Worm (Caenorhabditis elegans) whole organism, late embryonic: ENCODE data around the gene prx-14.

Experiments used
- ama-1 ChIP-seq: fragments of 150-350 bp; optimal IDR thresholded peaks from 2 replicates; lab custom pipeline; 2014
- ceh-31 ChIP-seq: sonication (generic microtip); optimal IDR thresholded peaks from 2 replicates; lab custom pipeline; 2016; ENCODE audit warnings: missing genetic modification characterization, missing compliant biosample characterization
- ceh-9 ChIP-seq: sonication (generic microtip); optimal IDR thresholded peaks from 2 replicates; lab custom pipeline; 2016; ENCODE audit warnings: mild to moderate bottlenecking, missing genetic modification characterization, inconsistent platforms, missing compliant biosample characterization
- che-1 ChIP-seq: sonication (generic microtip); optimal IDR thresholded peaks from 2 replicates; lab custom pipeline; 2016; ENCODE audit warnings: mild to moderate bottlenecking, missing genetic modification characterization, missing compliant biosample characterization
- elt-2 ChIP-seq: sonication (generic microtip); optimal IDR thresholded peaks from 2 replicates; lab custom pipeline; 2016; ENCODE audit warnings: missing genetic modification reagents, missing genetic modification characterization, missing compliant biosample characterization
- elt-4 ChIP-seq: sonication (generic microtip); optimal IDR thresholded peaks from 2 replicates; lab custom pipeline; 2016; ENCODE audit warnings: missing genetic modification characterization, missing compliant biosample characterization
- fkh-6 ChIP-seq: sonication (generic microtip); optimal IDR thresholded peaks from 2 replicates; lab custom pipeline; 2016; ENCODE audit warnings: missing genetic modification characterization, missing compliant biosample characterization
- lin-11 ChIP-seq: fragments of 200-800 bp; sonication (Bioruptor generic); optimal IDR thresholded peaks from 2 replicates; lab custom pipeline; 2018; ENCODE audit warnings: mild to moderate bottlenecking, missing genetic modification characterization, missing compliant biosample characterization
- pha-4 ChIP-seq: fragments of 150-350 bp; optimal IDR thresholded peaks from 2 replicates; lab custom pipeline; 2018; ENCODE audit warnings: missing biosample characterization, missing genetic modification reagents, missing genetic modification characterization
- sox-2 ChIP-seq: fragments of 200-800 bp; sonication (Bioruptor generic); IDR thresholded peaks from 2 replicates; pipeline ENCODE4 v1.3.6; 2022; ENCODE audit warnings: missing genetic modification reagents, missing genetic modification characterization, missing compliant biosample characterization

- TF ChIP-seq elt-2 (tag; lab: Kevin White, UChicago) = no peak
- no peak for TF ChIP-seq ceh-9 (tag; lab: Kevin White, UChicago)
- TF ChIP-seq sox-2 = no peak
- no peak for TF ChIP-seq ama-1 (lab: Kevin White, UChicago)
- TF ChIP-seq elt-4 (tag; lab: Kevin White, UChicago) = no peak
- no peak for TF ChIP-seq lin-11 (tag; lab: Kevin White, UChicago)
- TF ChIP-seq che-1 = no peak
- TF ChIP-seq pha-4 (tag; lab: Kevin White, UChicago) = no peak
- no peak for TF ChIP-seq fkh-6 (tag; lab: Kevin White, UChicago)
- TF ChIP-seq ceh-31 (tag; lab: Kevin White, UChicago) = no peak
Measured at ce11 chrIV:11169652-11170051, 13.3 kb upstream of the prx-14 start, which contains the start of gene nhr-67.
